Worm (Caenorhabditis elegans): ENCODE data around the gene arrd-12.
A peak's percentile ranks its signal among the peaks of the same experiment; 100 is the strongest.

arrd-12 gene

ce11 chrII:13813413-13813812, 47.4 kb downstream of the arrd-12 start:
- TF ChIP-seq hnd-1 (tag; optimal IDR thresholded peaks at IDR 0.05) (no peak), hmg-4 (GFP tag; optimal IDR thresholded peaks at IDR 0.05) (no peak)

ce11 chrII:13813950-13814349, 47.9 kb downstream of the arrd-12 start:
- TF ChIP-seq tbx-11 (GFP tag; IDR thresholded peaks at IDR 0.05) (no peak), aly-1 (tag; optimal IDR thresholded peaks at IDR 0.05) (no peak), tra-4 (tag; optimal IDR thresholded peaks at IDR 0.05) (no peak), hmg-4 (GFP tag; optimal IDR thresholded peaks at IDR 0.05) (no peak), ceh-36 (tag; optimal IDR thresholded peaks at IDR 0.05) (no peak), tbx-37 (GFP tag; conservative IDR thresholded peaks at IDR 0.05) (no peak), pes-1 (GFP tag; IDR thresholded peaks at IDR 0.05) (no peak), ceh-13 (GFP tag; optimal IDR thresholded peaks at IDR 0.05) (no peak), scrt-1 (GFP tag; IDR thresholded peaks at IDR 0.05) (no peak), B0310.2 (tag; optimal IDR thresholded peaks at IDR 0.05) (no peak), hnd-1 (tag; optimal IDR thresholded peaks at IDR 0.05) (no peak), hmbx-1 (tag; optimal IDR thresholded peaks at IDR 0.05) (no peak), ets-7 (tag; optimal IDR thresholded peaks at IDR 0.05) (no peak), flt-1 (GFP tag; IDR thresholded peaks at IDR 0.05) (no peak), sea-1 (GFP tag; conservative IDR thresholded peaks at IDR 0.05) (no peak), F13C5.2 (tag; optimal IDR thresholded peaks at IDR 0.05) (no peak), ama-1 (optimal IDR thresholded peaks at IDR 0.05) (no peak)

- TF ChIP-seq ets-7 (tag; optimal IDR thresholded peaks at IDR 0.05) (no peak), scrt-1 (GFP tag; IDR thresholded peaks at IDR 0.05) (no peak), ceh-36 (tag; optimal IDR thresholded peaks at IDR 0.05) (no peak), pes-1 (GFP tag; IDR thresholded peaks at IDR 0.05) (no peak), B0310.2 (tag; optimal IDR thresholded peaks at IDR 0.05) (no peak), hmg-4 (GFP tag; optimal IDR thresholded peaks at IDR 0.05) (no peak), F13C5.2 (tag; optimal IDR thresholded peaks at IDR 0.05) (no peak), flt-1 (GFP tag; IDR thresholded peaks at IDR 0.05) (no peak), tbx-11 (GFP tag; IDR thresholded peaks at IDR 0.05) (no peak), ama-1 (optimal IDR thresholded peaks at IDR 0.05) (no peak), aly-1 (tag; optimal IDR thresholded peaks at IDR 0.05) (no peak), sea-1 (GFP tag; conservative IDR thresholded peaks at IDR 0.05) (no peak), hnd-1 (tag; optimal IDR thresholded peaks at IDR 0.05) (no peak), tbx-37 (GFP tag; conservative IDR thresholded peaks at IDR 0.05) (no peak), tra-4 (tag; optimal IDR thresholded peaks at IDR 0.05) (no peak), ceh-13 (GFP tag; optimal IDR thresholded peaks at IDR 0.05) (no peak), hmbx-1 (tag; optimal IDR thresholded peaks at IDR 0.05) (no peak)
These were observed 49.5 kb downstream of the arrd-12 start for ce11 chrII:13815513-13815912.

DNA sequence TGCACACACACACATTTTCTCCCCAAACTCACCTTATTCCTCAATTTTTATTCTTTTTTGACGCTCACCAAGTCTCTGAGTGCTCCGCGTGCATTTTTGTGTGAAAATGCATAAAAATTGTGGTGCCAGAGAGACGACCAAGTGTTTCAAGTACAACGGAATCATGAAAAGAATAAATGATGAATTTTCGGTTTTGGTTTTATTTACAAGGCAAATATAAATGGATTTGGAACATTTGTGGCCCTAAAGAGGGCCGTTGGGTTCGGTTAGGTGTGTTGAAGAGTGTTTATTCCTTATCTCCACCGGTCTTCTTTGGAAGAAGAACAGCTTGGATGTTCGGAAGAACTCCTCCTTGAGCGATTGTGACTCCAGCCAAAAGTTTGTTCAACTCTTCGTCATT, 51.4 kb downstream of the arrd-12 start:
- peak; percentile 72 for TF ChIP-seq ama-1 (optimal IDR thresholded peaks at IDR 0.05)
- 0 out of 2 replicates have a peak, but pooled peaks have one; percentile 11 for TF ChIP-seq scrt-1 (GFP tag; IDR thresholded peaks at IDR 0.05)
- TF ChIP-seq pes-1 (GFP tag; IDR thresholded peaks at IDR 0.05): peak; percentile 67
- peak; percentile 78; the same call in 1 of the 2 replicates for TF ChIP-seq sea-1 (GFP tag; conservative IDR thresholded peaks at IDR 0.05)
- TF ChIP-seq aly-1 (tag; optimal IDR thresholded peaks at IDR 0.05): peak; percentile 73
